Worm (Caenorhabditis elegans) whole organism, early embryonic: Measurements from ENCODE around the gene tex-2.

Experiments
- ama-1 ChIP-seq: fragments of 150-350 bp; optimal IDR thresholded peaks from 2 replicates; lab custom pipeline; 2014
- ets-7 ChIP-seq: sonication (generic microtip); optimal IDR thresholded peaks from 2 replicates; lab custom pipeline; 2016; ENCODE audit warnings: missing genotype, missing genetic modification characterization, missing compliant biosample characterization
- hmg-4 ChIP-seq: fragments of 200-800 bp; sonication (Bioruptor generic); optimal IDR thresholded peaks from 2 replicates; lab custom pipeline; 2018; ENCODE audit warnings: mild to moderate bottlenecking, missing genetic modification characterization, missing compliant biosample characterization
- pes-1 ChIP-seq: fragments of 200-800 bp; sonication (Bioruptor generic); IDR thresholded peaks from 2 replicates; pipeline ENCODE4 v1.3.6; 2022; ENCODE audit warnings: missing genetic modification reagents, missing genetic modification characterization, missing compliant biosample characterization
- tbx-37 ChIP-seq: fragments of 200-800 bp; sonication (Bioruptor generic); conservative IDR thresholded peaks from 2 replicates; pipeline ENCODE4 v1.3.6; 2022; ENCODE audit warnings: missing genetic modification reagents, missing genetic modification characterization, missing compliant biosample characterization

DNA sequence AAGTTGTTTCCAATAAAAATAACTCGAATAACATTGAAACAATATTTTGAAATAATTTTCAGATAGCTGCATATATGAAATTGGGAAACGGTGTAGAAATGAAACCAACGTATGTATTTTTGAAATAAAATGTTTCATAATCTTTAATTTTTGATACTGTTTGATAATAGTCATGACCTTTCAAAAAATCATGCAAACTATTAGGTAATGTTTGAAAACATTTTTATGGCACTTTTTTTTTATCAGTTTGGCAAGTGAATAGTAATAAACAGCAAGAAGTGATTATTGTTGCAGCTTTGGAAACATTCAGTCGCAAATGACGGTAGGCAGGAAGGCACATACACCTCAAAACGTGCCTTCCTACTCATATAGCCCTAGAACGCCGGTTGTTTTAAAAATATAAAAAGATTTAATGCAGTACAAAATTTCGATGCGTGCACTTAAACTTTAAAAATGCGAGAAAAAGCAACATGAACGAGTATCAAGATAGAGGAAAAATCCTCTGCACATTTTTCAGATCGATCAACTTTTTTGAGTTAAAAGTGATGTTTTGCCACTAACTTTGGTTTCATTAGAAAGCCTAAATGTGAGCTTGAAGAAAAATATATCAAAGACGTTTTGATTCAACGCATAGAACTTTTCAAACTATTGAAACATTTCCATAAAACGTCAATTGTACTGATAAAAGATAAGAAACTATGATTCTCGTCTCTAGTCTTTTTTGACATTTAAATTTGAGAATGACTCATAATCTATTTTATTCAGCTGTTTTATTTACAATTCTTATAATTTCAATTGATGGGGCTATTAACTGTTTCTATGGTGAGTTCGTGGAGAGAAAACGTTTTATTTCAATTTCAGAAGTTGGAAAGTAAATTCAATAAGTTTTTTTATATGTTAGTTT lies 7.8 kb downstream of the tex-2 start, which contains the start of gene F55C12.19:
- TF ChIP-seq hmg-4 (GFP tag; lab: Kevin White, UChicago) (no peak), ets-7 (tag; lab: Kevin White, UChicago) (no peak), pes-1 (no peak), ama-1 (no peak), tbx-37 (GFP tag; lab: Robert Waterston, UW) (no peak)
